Worm (Caenorhabditis elegans) whole organism, mixed stage, embryonic: Measurements from ENCODE around the gene Y46G5A.29.

Source experiments
- bed-3 ChIP-seq: fragments of 200-800 bp; sonication (Bioruptor generic); optimal IDR thresholded peaks from 3 replicates; lab custom pipeline; 2018; ENCODE audit warnings: mild to moderate bottlenecking, missing genetic modification characterization, moderate library complexity, missing compliant biosample characterization
- blmp-1 ChIP-seq: fragments of 150-350 bp; optimal IDR thresholded peaks from 2 replicates; lab custom pipeline; 2014; ENCODE audit warnings: missing biosample characterization, missing genetic modification characterization
- cnd-1 ChIP-seq: fragments of 200-800 bp; sonication (Bioruptor generic); optimal IDR thresholded peaks from 2 replicates; lab custom pipeline; 2018; ENCODE audit warnings: mild to moderate bottlenecking, missing genetic modification characterization, missing compliant biosample characterization
- elt-1 ChIP-seq: sonication (generic microtip); optimal IDR thresholded peaks from 2 replicates; lab custom pipeline; 2017; ENCODE audit warnings: missing genetic modification characterization, mild to moderate bottlenecking, missing compliant biosample characterization, antibody characterized with exemption, moderate library complexity, borderline replicate concordance; ENCODE audit not compliant: insufficient read depth
- elt-3 ChIP-seq: fragments of 150-350 bp; optimal IDR thresholded peaks from 2 replicates; lab custom pipeline; 2014; ENCODE audit warnings: missing biosample characterization, missing genetic modification characterization
- lin-13 ChIP-seq: fragments of 150-350 bp; optimal IDR thresholded peaks from 2 replicates; lab custom pipeline; 2014; ENCODE audit warnings: missing biosample characterization, missing genetic modification characterization
- lsy-2 ChIP-seq: fragments of 150-350 bp; optimal IDR thresholded peaks from 2 replicates; lab custom pipeline; 2014; ENCODE audit warnings: missing biosample characterization, missing genetic modification characterization
- nhr-12 ChIP-seq: fragments of 150-350 bp; optimal IDR thresholded peaks from 2 replicates; lab custom pipeline; 2014; ENCODE audit warnings: missing biosample characterization, missing genetic modification characterization
- nhr-237 ChIP-seq: fragments of 150-350 bp; optimal IDR thresholded peaks from 2 replicates; lab custom pipeline; 2014; ENCODE audit warnings: missing biosample characterization, missing genetic modification characterization
- nhr-76 ChIP-seq: sonication (generic microtip); optimal IDR thresholded peaks from 2 replicates; lab custom pipeline; 2017; ENCODE audit warnings: missing biosample characterization, missing genetic modification characterization
- pha-4 ChIP-seq: fragments of 150-350 bp; optimal IDR thresholded peaks from 2 replicates; lab custom pipeline; 2018; ENCODE audit warnings: missing biosample characterization, missing genetic modification reagents, missing genetic modification characterization
- unc-62 ChIP-seq: fragments of 150-350 bp; optimal IDR thresholded peaks from 2 replicates; lab custom pipeline; 2014; ENCODE audit warnings: missing biosample characterization, missing genetic modification reagents, missing genetic modification characterization

ce11 chrII:12865604-12866003 is 9.6 kb downstream of the Y46G5A.29 start, which contains the start of gene snf-5:
- TF ChIP-seq elt-3 (tag; lab: Kevin White, UChicago): no peak
- no peak for TF ChIP-seq nhr-237
- TF ChIP-seq unc-62 (GFP tag; lab: Kevin White, UChicago): no peak
- no peak for TF ChIP-seq lsy-2 (tag; lab: Kevin White, UChicago)
- TF ChIP-seq pha-4 (tag; lab: Kevin White, UChicago): no peak
- no peak for TF ChIP-seq nhr-12 (tag; lab: Kevin White, UChicago)
- TF ChIP-seq lin-13 (tag; lab: Kevin White, UChicago): no peak
- TF ChIP-seq bed-3 (GFP tag; lab: Kevin White, UChicago): no peak
- TF ChIP-seq blmp-1 (tag; lab: Kevin White, UChicago): no peak
- TF ChIP-seq elt-1 (tag; lab: Kevin White, UChicago): no peak
- no peak for TF ChIP-seq cnd-1
- no peak for TF ChIP-seq nhr-76
